Worm (Caenorhabditis elegans) whole organism, mixed stage, embryonic: ENCODE results near the gene F53C3.4.

Source experiments
- M03D4.4 ChIP-seq: sonication (generic microtip); optimal IDR thresholded peaks from 2 replicates; lab custom pipeline; 2017; ENCODE audit warnings: mild to moderate bottlenecking, missing genetic modification characterization, missing compliant biosample characterization
- bed-3 ChIP-seq: fragments of 200-800 bp; sonication (Bioruptor generic); optimal IDR thresholded peaks from 3 replicates; lab custom pipeline; 2018; ENCODE audit warnings: mild to moderate bottlenecking, missing genetic modification characterization, moderate library complexity, missing compliant biosample characterization
- blmp-1 ChIP-seq: fragments of 150-350 bp; optimal IDR thresholded peaks from 2 replicates; lab custom pipeline; 2014; ENCODE audit warnings: missing biosample characterization, missing genetic modification characterization
- ceh-39 ChIP-seq: fragments of 150-350 bp; optimal IDR thresholded peaks from 2 replicates; lab custom pipeline; 2014; ENCODE audit warnings: missing biosample characterization, missing genetic modification characterization
- ceh-43 ChIP-seq: fragments of 200-800 bp; sonication (Bioruptor generic); optimal IDR thresholded peaks from 2 replicates; lab custom pipeline; 2018; ENCODE audit warnings: mild to moderate bottlenecking, missing genetic modification characterization, moderate library complexity, missing compliant biosample characterization
- ceh-83 ChIP-seq: fragments of 200-800 bp; sonication (Bioruptor generic); optimal IDR thresholded peaks from 2 replicates; lab custom pipeline; 2018; ENCODE audit warnings: mild to moderate bottlenecking, missing genetic modification characterization, missing compliant biosample characterization
- ces-1 ChIP-seq: fragments of 150-350 bp; optimal IDR thresholded peaks from 2 replicates; lab custom pipeline; 2014; ENCODE audit warnings: missing biosample characterization, missing genetic modification reagents, missing genetic modification characterization
- cnd-1 ChIP-seq: fragments of 200-800 bp; sonication (Bioruptor generic); optimal IDR thresholded peaks from 2 replicates; lab custom pipeline; 2018; ENCODE audit warnings: mild to moderate bottlenecking, missing genetic modification characterization, missing compliant biosample characterization
- drap-1 ChIP-seq: fragments of 200-800 bp; sonication (Bioruptor generic); optimal IDR thresholded peaks from 3 replicates; lab custom pipeline; 2018; ENCODE audit warnings: mild to moderate bottlenecking, missing genetic modification characterization, missing compliant biosample characterization
- elt-1 ChIP-seq: sonication (generic microtip); optimal IDR thresholded peaks from 2 replicates; lab custom pipeline; 2017; ENCODE audit warnings: missing genetic modification characterization, mild to moderate bottlenecking, missing compliant biosample characterization, antibody characterized with exemption, moderate library complexity, borderline replicate concordance; ENCODE audit not compliant: insufficient read depth
- elt-3 ChIP-seq: fragments of 150-350 bp; optimal IDR thresholded peaks from 2 replicates; lab custom pipeline; 2014; ENCODE audit warnings: missing biosample characterization, missing genetic modification characterization
- flh-1 ChIP-seq: fragments of 200-800 bp; sonication (Bioruptor generic); optimal IDR thresholded peaks from 2 replicates; lab custom pipeline; 2018; ENCODE audit warnings: mild to moderate bottlenecking, missing genetic modification characterization, moderate library complexity, missing compliant biosample characterization
- ham-2 ChIP-seq: fragments of 200-800 bp; sonication (Bioruptor generic); optimal IDR thresholded peaks from 2 replicates; lab custom pipeline; 2018; ENCODE audit warnings: mild to moderate bottlenecking, missing genetic modification characterization, missing compliant biosample characterization
- lin-13 ChIP-seq: fragments of 150-350 bp; optimal IDR thresholded peaks from 2 replicates; lab custom pipeline; 2014; ENCODE audit warnings: missing biosample characterization, missing genetic modification characterization
- lin-32 ChIP-seq: fragments of 200-800 bp; sonication (Bioruptor generic); optimal IDR thresholded peaks from 2 replicates; lab custom pipeline; 2018; ENCODE audit warnings: mild to moderate bottlenecking, missing genetic modification characterization, missing compliant biosample characterization
- lsy-2 ChIP-seq: fragments of 150-350 bp; optimal IDR thresholded peaks from 2 replicates; lab custom pipeline; 2014; ENCODE audit warnings: missing biosample characterization, missing genetic modification characterization
- mep-1 ChIP-seq: fragments of 150-350 bp; optimal IDR thresholded peaks from 2 replicates; lab custom pipeline; 2017; ENCODE audit warnings: missing biosample characterization, missing genetic modification reagents, missing genetic modification characterization, inconsistent platforms
- mls-2 ChIP-seq: sonication (generic microtip); optimal IDR thresholded peaks from 2 replicates; lab custom pipeline; 2016; ENCODE audit warnings: mild to moderate bottlenecking, missing genetic modification characterization, moderate library complexity, missing compliant biosample characterization
- nhr-12 ChIP-seq: fragments of 150-350 bp; optimal IDR thresholded peaks from 2 replicates; lab custom pipeline; 2014; ENCODE audit warnings: missing biosample characterization, missing genetic modification characterization
- nhr-2 ChIP-seq: fragments of 150-350 bp; optimal IDR thresholded peaks from 2 replicates; lab custom pipeline; 2014; ENCODE audit warnings: missing biosample characterization, missing genetic modification characterization
- nhr-237 ChIP-seq: fragments of 150-350 bp; optimal IDR thresholded peaks from 2 replicates; lab custom pipeline; 2014; ENCODE audit warnings: missing biosample characterization, missing genetic modification characterization
- nhr-28 ChIP-seq: fragments of 150-350 bp; optimal IDR thresholded peaks from 2 replicates; lab custom pipeline; 2014; ENCODE audit warnings: missing biosample characterization, missing genetic modification characterization
- nhr-76 ChIP-seq: sonication (generic microtip); optimal IDR thresholded peaks from 2 replicates; lab custom pipeline; 2017; ENCODE audit warnings: missing biosample characterization, missing genetic modification characterization
- pha-4 ChIP-seq: fragments of 150-350 bp; optimal IDR thresholded peaks from 2 replicates; lab custom pipeline; 2018; ENCODE audit warnings: missing biosample characterization, missing genetic modification reagents, missing genetic modification characterization
- sem-2 ChIP-seq: fragments of 200-800 bp; sonication (Bioruptor generic); optimal IDR thresholded peaks from 2 replicates; lab custom pipeline; 2018; ENCODE audit warnings: mild to moderate bottlenecking, missing genetic modification characterization, missing compliant biosample characterization
- snpc-4 ChIP-seq: fragments of 150-350 bp; optimal IDR thresholded peaks from 2 replicates; lab custom pipeline; 2014; ENCODE audit warnings: missing biosample characterization, missing genetic modification characterization
- unc-120 ChIP-seq: sonication (generic microtip); optimal IDR thresholded peaks from 2 replicates; lab custom pipeline; 2017; ENCODE audit warnings: missing genetic modification characterization, missing compliant biosample characterization; ENCODE audit not compliant: poor library complexity, severe bottlenecking
- unc-39 ChIP-seq: fragments of 150-350 bp; optimal IDR thresholded peaks from 2 replicates; lab custom pipeline; 2014; ENCODE audit warnings: missing biosample characterization, missing genetic modification characterization
- unc-62 ChIP-seq: fragments of 150-350 bp; optimal IDR thresholded peaks from 2 replicates; lab custom pipeline; 2014; ENCODE audit warnings: missing biosample characterization, missing genetic modification reagents, missing genetic modification characterization
- zip-8 ChIP-seq: fragments of 150-350 bp; optimal IDR thresholded peaks from 2 replicates; lab custom pipeline; 2014; ENCODE audit warnings: missing biosample characterization, missing genetic modification characterization

F53C3.4 gene

ce11 chrII:3911284-3911683 is 10.1 kb downstream of the F53C3.4 start:
- no peak for TF ChIP-seq nhr-28
- TF ChIP-seq pha-4 (tag; lab: Kevin White, UChicago), result no peak
- TF ChIP-seq mls-2 (tag; lab: Kevin White, UChicago), result no peak
- TF ChIP-seq drap-1, result no peak
- no peak for TF ChIP-seq zip-8 (tag; lab: Kevin White, UChicago)
- TF ChIP-seq lin-32 (GFP tag; lab: Kevin White, UChicago), result no peak
- no peak for TF ChIP-seq lsy-2 (tag; lab: Kevin White, UChicago)
- TF ChIP-seq mep-1 (tag; lab: Kevin White, UChicago), result no peak
- TF ChIP-seq elt-3, result no peak
- TF ChIP-seq nhr-76 (tag; lab: Kevin White, UChicago), result no peak

ce11 chrII:3911716-3912115 is 10.5 kb downstream of the F53C3.4 start, which contains the start of gene F53C3.1:
TSS of gene F53C3.1 (plus strand) at chrII:3912016.
- TF ChIP-seq elt-3 (no peak), lin-13 (tag; lab: Kevin White, UChicago) (no peak), bed-3 (no peak), lin-32 (GFP tag; lab: Kevin White, UChicago) (no peak), ceh-43 (GFP tag; lab: Kevin White, UChicago) (no peak), ces-1 (GFP tag; lab: Kevin White, UChicago) (no peak), M03D4.4 (tag; lab: Kevin White, UChicago) (no peak), nhr-237 (no peak), elt-1 (tag; lab: Kevin White, UChicago) (no peak), unc-39 (tag; lab: Kevin White, UChicago) (no peak), blmp-1 (tag; lab: Kevin White, UChicago) (no peak), ham-2 (GFP tag; lab: Kevin White, UChicago) (no peak), mls-2 (tag; lab: Kevin White, UChicago) (no peak), nhr-76 (tag; lab: Kevin White, UChicago) (no peak), nhr-2 (no peak), cnd-1 (no peak)
- TF ChIP-seq, all 35 proteins: peak for 0

DNA sequence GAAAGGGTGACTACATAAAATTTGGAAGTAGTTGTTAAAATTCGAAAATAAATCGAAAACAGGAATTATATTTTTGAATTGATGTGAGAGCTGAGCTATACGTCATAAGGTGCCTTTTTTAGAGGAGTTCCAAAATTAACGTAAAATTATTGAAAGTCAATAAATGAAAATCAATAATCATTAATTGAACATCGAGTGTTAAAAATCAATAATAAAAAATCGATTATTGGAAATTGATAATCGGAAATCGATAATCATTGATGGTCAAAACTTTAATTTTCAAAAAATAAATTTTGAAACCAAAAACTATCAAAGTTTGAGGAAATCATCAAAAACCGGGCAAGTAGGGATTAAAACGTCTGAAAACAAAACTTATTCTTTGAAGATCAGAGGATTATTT is 12.5 kb downstream of the F53C3.4 start:
- TF ChIP-seq lin-32 (GFP tag; lab: Kevin White, UChicago) (no peak), snpc-4 (tag; lab: Kevin White, UChicago) (no peak), flh-1 (GFP tag; lab: Kevin White, UChicago) (no peak), blmp-1 (tag; lab: Kevin White, UChicago) (no peak), sem-2 (GFP tag; lab: Kevin White, UChicago) (no peak), zip-8 (tag; lab: Kevin White, UChicago) (no peak)
- TF ChIP-seq, all 35 proteins: peak for 0

ce11 chrII:3917985-3918633 is 16.9 kb downstream of the F53C3.4 start:
- no peak for TF ChIP-seq pha-4 (tag; lab: Kevin White, UChicago)
- TF ChIP-seq ces-1 (GFP tag; lab: Kevin White, UChicago), result no peak
- TF ChIP-seq ceh-83 (GFP tag; lab: Kevin White, UChicago), result no peak
- TF ChIP-seq ham-2 (GFP tag; lab: Kevin White, UChicago), result no peak
- TF ChIP-seq nhr-76 (tag; lab: Kevin White, UChicago), result no peak
- TF ChIP-seq, all 35 proteins: peak for 0

- TF ChIP-seq sem-2 (GFP tag; lab: Kevin White, UChicago), result no peak
- no peak for TF ChIP-seq ceh-43 (GFP tag; lab: Kevin White, UChicago)
- TF ChIP-seq unc-62, result no peak
- TF ChIP-seq lsy-2 (tag; lab: Kevin White, UChicago), result no peak
These were observed 19.4 kb downstream of the F53C3.4 start for ce11 chrII:3920611-3921010.

DNA sequence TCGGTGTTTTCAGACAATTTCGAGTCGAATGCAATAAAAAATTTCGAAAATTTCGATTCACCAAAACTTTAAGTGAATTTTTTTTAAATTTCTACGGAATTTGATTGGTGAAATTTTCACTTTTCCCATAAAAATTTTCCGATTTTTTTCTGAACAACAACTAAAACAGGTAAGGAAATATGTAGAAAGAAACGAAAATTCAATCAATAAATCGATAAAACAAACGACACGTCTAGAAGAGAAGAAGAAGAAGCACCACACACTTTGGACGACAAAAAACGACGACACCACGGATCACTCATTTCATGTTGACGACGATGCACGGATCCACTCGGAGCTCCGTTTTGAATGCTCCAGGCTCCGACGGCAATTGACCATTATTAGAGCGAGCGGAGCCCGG is 21.5 kb downstream of the F53C3.4 start:
- TF ChIP-seq nhr-2 (no peak), unc-39 (tag; lab: Kevin White, UChicago) (no peak), snpc-4 (tag; lab: Kevin White, UChicago) (no peak), zip-8 (tag; lab: Kevin White, UChicago) (no peak), pha-4 (tag; lab: Kevin White, UChicago) (no peak), ham-2 (GFP tag; lab: Kevin White, UChicago) (no peak), ceh-39 (tag; lab: Kevin White, UChicago) (no peak), lsy-2 (tag; lab: Kevin White, UChicago) (no peak), nhr-12 (tag; lab: Kevin White, UChicago) (no peak), bed-3 (no peak), elt-3 (no peak), sem-2 (GFP tag; lab: Kevin White, UChicago) (no peak), ceh-83 (GFP tag; lab: Kevin White, UChicago) (no peak), blmp-1 (tag; lab: Kevin White, UChicago) (no peak), drap-1 (no peak), unc-62 (no peak), lin-13 (tag; lab: Kevin White, UChicago) (no peak), mls-2 (tag; lab: Kevin White, UChicago) (no peak), unc-120 (tag; lab: Kevin White, UChicago) (no peak)
